Fruit fly (Drosophila melanogaster) Kc167 (cell line): ENCODE results near the gene CG5555.

Experiments
- Myc ChIP-seq: fragments of >200 bp; optimal IDR thresholded peaks from 2 replicates; lab custom pipeline; 2017; ENCODE audit warnings: missing external identifiers
- h ChIP-seq: fragments of >200 bp; optimal IDR thresholded peaks from 3 replicates; lab custom pipeline; 2018; ENCODE audit warnings: missing external identifiers
- psq ChIP-seq: fragments of >200 bp; optimal IDR thresholded peaks from 2 replicates; lab custom pipeline; 2017; ENCODE audit warnings: missing external identifiers
- ttk ChIP-seq: sonication (Bioruptor generic); optimal IDR thresholded peaks from 2 replicates; lab custom pipeline; 2017; ENCODE audit warnings: missing external identifiers

DNA sequence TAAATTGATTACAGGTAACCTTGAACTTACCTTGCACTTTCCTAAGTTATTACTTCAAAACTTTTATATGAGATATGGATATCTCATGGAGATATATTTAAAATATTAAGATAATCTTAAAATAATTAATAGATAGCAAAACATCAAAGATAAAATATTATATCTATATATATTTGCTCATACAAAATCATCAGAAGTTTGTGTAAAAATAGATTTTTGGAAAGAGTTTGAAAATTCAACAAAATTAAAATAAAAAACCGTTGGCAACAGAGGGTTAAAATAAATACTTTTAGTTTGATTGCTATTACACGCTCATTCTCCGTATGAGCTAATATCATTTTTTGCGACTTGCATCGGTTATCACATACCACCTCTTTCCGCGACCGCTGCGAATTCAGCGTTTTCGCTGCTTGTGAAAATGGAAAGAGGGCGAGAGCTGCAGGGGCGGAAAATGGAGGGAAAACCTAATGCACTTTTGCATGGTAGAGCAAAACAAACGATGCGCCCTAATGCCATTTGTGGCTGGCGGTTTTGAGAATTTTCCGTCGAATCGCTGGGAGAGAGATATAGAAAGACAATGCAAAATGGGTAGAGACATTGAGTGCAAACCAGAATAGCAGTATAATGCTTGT, 32.3 kb upstream of the CG5555 start:
- no peak for TF ChIP-seq Myc (lab: Kevin White, UChicago)
- TF ChIP-seq psq = no peak
- no peak for TF ChIP-seq ttk (lab: Kevin White, UChicago)
- no peak for TF ChIP-seq h
